Worm (Caenorhabditis elegans): ENCODE results near the gene pqn-84.
A peak's percentile ranks its signal among the peaks of the same experiment; 100 is the strongest.

The pqn-84 gene

DNA sequence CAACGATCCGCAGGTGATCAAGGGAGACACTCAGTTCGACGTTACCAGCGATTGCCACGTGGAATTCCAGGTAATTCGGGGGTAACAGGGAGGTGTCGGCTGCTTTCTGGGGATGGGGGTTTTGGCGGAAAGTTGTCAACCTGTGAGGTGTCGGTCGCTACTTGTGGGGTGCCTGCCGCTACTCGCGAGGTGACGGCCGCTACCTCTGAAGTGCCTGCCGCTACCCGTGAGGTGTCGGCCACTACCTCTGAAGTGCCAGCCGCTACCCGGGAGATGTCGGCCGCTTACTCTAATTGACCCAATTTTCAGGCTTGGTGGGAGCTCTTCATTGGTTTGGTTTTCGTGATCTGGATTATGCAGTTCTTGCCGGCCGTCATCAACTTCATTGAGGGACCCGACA, 30.8 kb downstream of the pqn-84 start (continued):
- no peak for TF ChIP-seq F23B12.7 (tag; optimal IDR thresholded peaks at IDR 0.05; ENCODE audit: insufficient read depth)
- TF ChIP-seq akir-1 (GFP tag; optimal IDR thresholded peaks at IDR 0.05) = no peak
- no peak for TF ChIP-seq ztf-28 (GFP tag; IDR thresholded peaks at IDR 0.05)
- no peak for TF ChIP-seq ceh-91 (GFP tag; IDR thresholded peaks at IDR 0.05)
- no peak for TF ChIP-seq D2030.7 (GFP tag; IDR thresholded peaks at IDR 0.05)
- TF ChIP-seq athp-1 (tag; optimal IDR thresholded peaks at IDR 0.05) = no peak
- TF ChIP-seq madf-6 (GFP tag; IDR thresholded peaks at IDR 0.05) = no peak
- TF ChIP-seq attf-5 (GFP tag; optimal IDR thresholded peaks at IDR 0.05) = no peak
- TF ChIP-seq ZK185.1 (tag; optimal IDR thresholded peaks at IDR 0.05; ENCODE audit: poor library complexity, severe bottlenecking) = no peak
- no peak for TF ChIP-seq fkh-3 (tag; optimal IDR thresholded peaks at IDR 0.05)

DNA sequence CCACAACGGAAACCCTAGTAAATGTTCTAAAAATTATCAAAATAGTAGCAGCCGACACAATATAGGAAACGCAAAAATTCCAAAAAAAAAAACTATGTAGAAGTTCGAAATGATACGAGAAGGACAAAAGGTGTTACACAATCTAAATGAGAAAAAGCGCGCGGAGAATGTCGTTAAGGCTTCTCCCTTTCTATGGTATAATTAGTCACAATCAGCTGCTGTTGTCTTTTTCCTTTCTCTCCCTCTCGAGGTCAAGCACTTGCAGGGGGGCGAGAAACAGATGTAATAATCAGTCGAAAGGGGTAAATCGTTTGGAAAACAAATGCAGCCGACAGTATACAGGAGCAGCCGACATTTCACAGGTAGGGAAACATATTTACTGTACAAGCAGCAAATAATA, 31.4 kb downstream of the pqn-84 start:
- TF ChIP-seq egl-44 (GFP tag; IDR thresholded peaks at IDR 0.05) = no peak
- TF ChIP-seq ceh-79 (tag; optimal IDR thresholded peaks at IDR 0.05) = no peak
- no peak for TF ChIP-seq ceh-100 (GFP tag; IDR thresholded peaks at IDR 0.05)
- no peak for TF ChIP-seq ccch-3 (GFP tag; optimal IDR thresholded peaks at IDR 0.05)
- no peak for TF ChIP-seq F39B2.1 (GFP tag; IDR thresholded peaks at IDR 0.05)
- TF ChIP-seq ama-1 (optimal IDR thresholded peaks at IDR 0.05) = no peak
- no peak for TF ChIP-seq ama-1 (GFP tag; optimal IDR thresholded peaks at IDR 0.05)
- no peak for TF ChIP-seq madf-3 (GFP tag; IDR thresholded peaks at IDR 0.05)
- no peak for TF ChIP-seq zim-3 (tag; optimal IDR thresholded peaks at IDR 0.05)
- no peak for TF ChIP-seq atf-7 (tag; optimal IDR thresholded peaks at IDR 0.05)

DNA sequence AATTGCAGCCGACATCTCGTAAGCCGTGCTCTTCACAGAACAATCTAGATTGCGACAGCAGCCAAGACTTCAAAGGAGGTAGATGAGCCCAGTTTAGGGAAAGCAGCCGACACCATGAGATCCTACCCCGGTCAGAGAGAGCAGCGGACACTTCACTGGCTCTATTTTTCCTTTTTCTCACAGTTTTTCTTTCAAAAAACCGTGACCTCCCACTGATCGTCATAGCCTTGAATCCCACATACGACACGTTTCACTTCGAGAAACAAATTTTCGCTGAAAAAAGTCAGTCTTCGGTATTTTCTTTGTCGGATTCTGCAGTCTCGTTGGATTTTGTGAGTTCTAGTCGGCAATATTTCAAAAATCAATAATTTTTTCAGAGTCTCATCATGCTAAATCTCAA, 32.0 kb downstream of the pqn-84 start, which contains the start of gene Y41C4A.21:
Gene Y41C4A.21, plus strand, starts transcription at position 301 of the 400 bp plus-strand sequence.
- no peak for TF ChIP-seq bed-2 (GFP tag; IDR thresholded peaks at IDR 0.05)
- 0 out of 2 replicates have a peak, but pooled peaks have one; percentile 19 for TF ChIP-seq zfh-2 (GFP tag; conservative IDR thresholded peaks at IDR 0.05)

DNA sequence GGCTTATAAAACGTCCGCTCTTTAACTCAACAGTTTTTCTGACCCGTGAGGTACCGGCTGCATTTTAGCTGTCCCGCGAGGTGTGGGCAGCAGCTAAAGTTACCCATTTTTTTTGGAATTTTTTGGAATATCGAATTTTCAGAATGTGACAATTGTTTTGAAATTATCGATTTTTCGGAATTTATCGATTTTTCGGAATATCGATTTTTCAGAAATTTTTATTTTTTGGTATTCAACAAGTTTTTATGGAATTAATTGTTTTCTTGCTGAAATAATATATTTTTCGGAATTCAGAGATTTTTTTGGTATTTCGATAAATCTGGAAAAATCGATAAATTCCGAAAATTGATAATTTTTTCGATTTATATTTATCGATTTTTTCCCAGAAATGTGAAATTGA, 32.9 kb downstream of the pqn-84 start:
- TF ChIP-seq nhr-27 (tag; optimal IDR thresholded peaks at IDR 0.05) = no peak
- TF ChIP-seq snpc-1.1 (tag; optimal IDR thresholded peaks at IDR 0.05; ENCODE audit: insufficient read depth) = no peak
- TF ChIP-seq nhr-80 (tag; optimal IDR thresholded peaks at IDR 0.05) = no peak
- TF ChIP-seq xnd-1 (tag; optimal IDR thresholded peaks at IDR 0.05) = no peak
- no peak for TF ChIP-seq hlh-12 (tag; optimal IDR thresholded peaks at IDR 0.05)
- TF ChIP-seq C17E4.6 (GFP tag; IDR thresholded peaks at IDR 0.05) = no peak
- TF ChIP-seq ZK185.1 (tag; optimal IDR thresholded peaks at IDR 0.05; ENCODE audit: poor library complexity, severe bottlenecking) = no peak
- no peak for TF ChIP-seq tlf-1 (GFP tag; optimal IDR thresholded peaks at IDR 0.05)
- TF ChIP-seq F57C9.4 (tag; optimal IDR thresholded peaks at IDR 0.05) = no peak
- TF ChIP-seq lin-26 (GFP tag; IDR thresholded peaks at IDR 0.05) = no peak
- TF ChIP-seq tbp1 (GFP tag; optimal IDR thresholded peaks at IDR 0.05) = no peak
- no peak for TF ChIP-seq fkh-3 (tag; optimal IDR thresholded peaks at IDR 0.05)
- TF ChIP-seq ztf-25 (GFP tag; IDR thresholded peaks at IDR 0.05) = no peak
- no peak for TF ChIP-seq lsl-1 (GFP tag; optimal IDR thresholded peaks at IDR 0.05)
- TF ChIP-seq madf-10 (tag; optimal IDR thresholded peaks at IDR 0.05) = no peak
- TF ChIP-seq gei-17 (GFP tag; optimal IDR thresholded peaks at IDR 0.05) = no peak
- no peak for TF ChIP-seq nhr-120 (GFP tag; IDR thresholded peaks at IDR 0.05)
- TF ChIP-seq hsf-1 (GFP tag; IDR thresholded peaks at IDR 0.05) = no peak
- no peak for TF ChIP-seq F49E8.2 (tag; optimal IDR thresholded peaks at IDR 0.05; ENCODE audit: insufficient read depth)

All from whole organism, young adult.